Worm (Caenorhabditis elegans) whole organism, late embryonic: Measurements from ENCODE around the gene ser-1.

Experiments used
- C08G9.2 ChIP-seq: sonication (generic microtip); optimal IDR thresholded peaks from 2 replicates; lab custom pipeline; 2016; ENCODE audit warnings: mild to moderate bottlenecking, missing genetic modification characterization, moderate library complexity, missing compliant biosample characterization
- K02D7.2 ChIP-seq: sonication (generic microtip); optimal IDR thresholded peaks from 2 replicates; lab custom pipeline; 2017; ENCODE audit warnings: mild to moderate bottlenecking, missing genetic modification characterization, missing compliant biosample characterization
- T23F11.4 ChIP-seq: fragments of 200-800 bp; sonication (Bioruptor generic); optimal IDR thresholded peaks from 2 replicates; lab custom pipeline; 2018; ENCODE audit warnings: mild to moderate bottlenecking, missing genetic modification characterization, missing compliant biosample characterization
- ahr-1 ChIP-seq: sonication (generic microtip); optimal IDR thresholded peaks from 2 replicates; lab custom pipeline; 2016; ENCODE audit warnings: missing genetic modification characterization, missing compliant biosample characterization
- ama-1 ChIP-seq: fragments of 150-350 bp; optimal IDR thresholded peaks from 2 replicates; lab custom pipeline; 2014
- ceh-14 ChIP-seq: sonication (generic microtip); optimal IDR thresholded peaks from 2 replicates; lab custom pipeline; 2016; ENCODE audit warnings: missing genotype, missing genetic modification characterization, missing compliant biosample characterization
- ceh-30 ChIP-seq: fragments of 150-350 bp; optimal IDR thresholded peaks from 2 replicates; lab custom pipeline; 2014; ENCODE audit warnings: missing biosample characterization, missing genetic modification characterization
- ceh-34 ChIP-seq: sonication (generic microtip); optimal IDR thresholded peaks from 2 replicates; lab custom pipeline; 2016; ENCODE audit warnings: mild to moderate bottlenecking, missing genetic modification characterization, missing compliant biosample characterization
- ceh-45 ChIP-seq: fragments of 200-800 bp; sonication (Bioruptor generic); IDR thresholded peaks from 2 replicates; pipeline ENCODE4 v1.3.6; 2022; ENCODE audit warnings: missing genetic modification reagents, missing genetic modification characterization, missing compliant biosample characterization
- ceh-6 ChIP-seq: fragments of 200-800 bp; sonication (Bioruptor generic); optimal IDR thresholded peaks from 2 replicates; lab custom pipeline; 2018; ENCODE audit warnings: mild to moderate bottlenecking, missing genetic modification characterization, missing compliant biosample characterization
- ceh-9 ChIP-seq: sonication (generic microtip); optimal IDR thresholded peaks from 2 replicates; lab custom pipeline; 2016; ENCODE audit warnings: mild to moderate bottlenecking, missing genetic modification characterization, inconsistent platforms, missing compliant biosample characterization
- dmd-4 ChIP-seq: sonication (generic microtip); optimal IDR thresholded peaks from 2 replicates; lab custom pipeline; 2016; ENCODE audit warnings: borderline replicate concordance, missing genetic modification characterization, missing compliant biosample characterization
- dve-1 ChIP-seq: sonication (generic microtip); optimal IDR thresholded peaks from 2 replicates; lab custom pipeline; 2017; ENCODE audit warnings: antibody characterized with exemption, mild to moderate bottlenecking, missing genetic modification characterization, missing compliant biosample characterization
- elt-2 ChIP-seq: sonication (generic microtip); optimal IDR thresholded peaks from 2 replicates; lab custom pipeline; 2016; ENCODE audit warnings: missing genetic modification reagents, missing genetic modification characterization, missing compliant biosample characterization
- ets-4 ChIP-seq: sonication (generic microtip); optimal IDR thresholded peaks from 2 replicates; lab custom pipeline; 2016; ENCODE audit warnings: missing genetic modification characterization, missing compliant biosample characterization
- eyg-1 ChIP-seq: sonication (generic microtip); optimal IDR thresholded peaks from 2 replicates; lab custom pipeline; 2016; ENCODE audit warnings: missing genotype, missing genetic modification characterization, missing compliant biosample characterization
- fax-1 ChIP-seq: sonication (generic microtip); optimal IDR thresholded peaks from 2 replicates; lab custom pipeline; 2016; ENCODE audit warnings: missing genotype, missing genetic modification characterization, missing compliant biosample characterization
- fkh-10 ChIP-seq: fragments of 150-350 bp; optimal IDR thresholded peaks from 2 replicates; lab custom pipeline; 2014; ENCODE audit warnings: missing biosample characterization, missing genetic modification reagents, missing genetic modification characterization
- fkh-6 ChIP-seq: sonication (generic microtip); optimal IDR thresholded peaks from 2 replicates; lab custom pipeline; 2016; ENCODE audit warnings: missing genetic modification characterization, missing compliant biosample characterization
- gmeb-2 ChIP-seq: sonication (generic microtip); optimal IDR thresholded peaks from 2 replicates; lab custom pipeline; 2016; ENCODE audit warnings: missing genetic modification characterization, inconsistent platforms, missing compliant biosample characterization
- hlh-15 ChIP-seq: sonication (generic microtip); optimal IDR thresholded peaks from 2 replicates; lab custom pipeline; 2016; ENCODE audit warnings: missing genetic modification characterization, missing compliant biosample characterization
- hlh-30 ChIP-seq: sonication (generic microtip); optimal IDR thresholded peaks from 2 replicates; lab custom pipeline; 2017; ENCODE audit warnings: antibody characterized with exemption, missing genetic modification characterization, missing compliant biosample characterization; ENCODE audit not compliant: insufficient read depth
- hlh-6 ChIP-seq: sonication (generic microtip); optimal IDR thresholded peaks from 2 replicates; lab custom pipeline; 2016; ENCODE audit warnings: missing genotype, missing genetic modification characterization, missing compliant biosample characterization
- hlh-8 ChIP-seq: sonication (generic microtip); optimal IDR thresholded peaks from 2 replicates; lab custom pipeline; 2016; ENCODE audit warnings: missing genotype, missing genetic modification characterization, missing compliant biosample characterization
- mec-3 ChIP-seq: sonication (generic microtip); optimal IDR thresholded peaks from 2 replicates; lab custom pipeline; 2016; ENCODE audit warnings: borderline replicate concordance, missing genetic modification characterization, missing compliant biosample characterization
- nfya-1 ChIP-seq: sonication (generic microtip); optimal IDR thresholded peaks from 2 replicates; lab custom pipeline; 2017; ENCODE audit warnings: missing genetic modification characterization, mild to moderate bottlenecking, missing compliant biosample characterization, antibody characterized with exemption, moderate library complexity
- npax-4 ChIP-seq: sonication (generic microtip); optimal IDR thresholded peaks from 2 replicates; lab custom pipeline; 2016; ENCODE audit warnings: missing genetic modification characterization, missing compliant biosample characterization
- odd-2 ChIP-seq: sonication (generic microtip); optimal IDR thresholded peaks from 2 replicates; lab custom pipeline; 2017; ENCODE audit warnings: antibody characterized with exemption, mild to moderate bottlenecking, missing genetic modification characterization, missing compliant biosample characterization
- pag-3 ChIP-seq: sonication (generic microtip); optimal IDR thresholded peaks from 2 replicates; lab custom pipeline; 2016; ENCODE audit warnings: missing compliant biosample characterization, missing genetic modification characterization, borderline replicate concordance
- pat-9 ChIP-seq: fragments of 200-800 bp; sonication (Bioruptor generic); optimal IDR thresholded peaks from 2 replicates; lab custom pipeline; 2018; ENCODE audit warnings: mild to moderate bottlenecking, missing genetic modification characterization, moderate library complexity, missing compliant biosample characterization
- pax-1 ChIP-seq: fragments of 150-350 bp; optimal IDR thresholded peaks from 2 replicates; lab custom pipeline; 2014; ENCODE audit warnings: missing biosample characterization, missing genetic modification characterization
- pha-2 ChIP-seq: sonication (generic microtip); optimal IDR thresholded peaks from 2 replicates; lab custom pipeline; 2017; ENCODE audit warnings: mild to moderate bottlenecking, missing genetic modification characterization, missing compliant biosample characterization
- pha-4 ChIP-seq: fragments of 150-350 bp; optimal IDR thresholded peaks from 2 replicates; lab custom pipeline; 2018; ENCODE audit warnings: missing biosample characterization, missing genetic modification reagents, missing genetic modification characterization
- pqm-1 ChIP-seq: sonication (generic microtip); optimal IDR thresholded peaks from 2 replicates; lab custom pipeline; 2016; ENCODE audit warnings: missing genetic modification characterization, missing compliant biosample characterization
- ref-2 ChIP-seq: sonication (generic microtip); optimal IDR thresholded peaks from 2 replicates; lab custom pipeline; 2016; ENCODE audit warnings: missing genetic modification characterization, missing compliant biosample characterization
- tbx-2 ChIP-seq: sonication (generic microtip); optimal IDR thresholded peaks from 2 replicates; lab custom pipeline; 2016; ENCODE audit warnings: missing genetic modification characterization, missing compliant biosample characterization
- tbx-7 ChIP-seq: sonication (generic microtip); optimal IDR thresholded peaks from 2 replicates; lab custom pipeline; 2016; ENCODE audit warnings: missing genotype, missing genetic modification characterization, missing compliant biosample characterization
- ttx-3 ChIP-seq: sonication (generic microtip); optimal IDR thresholded peaks from 2 replicates; lab custom pipeline; 2016; ENCODE audit warnings: missing genetic modification reagents, missing genetic modification characterization, missing compliant biosample characterization
- unc-3 ChIP-seq, 2 experiments: fragments of 200-800 bp in 1 of 2; sonication (Bioruptor generic) in 1 of 2; sonication (generic microtip) in 1 of 2; conservative IDR thresholded peaks in 1 of 2; optimal IDR thresholded peaks in 1 of 2; 2 replicates each; pipeline versions ENCODE4 v1.3.6 to Lab custom; 2016 to 2022; ENCODE audit warnings: missing compliant biosample characterization in 2 of 2, missing genetic modification characterization in 2 of 2, missing genetic modification reagents in 1 of 2
- unc-42 ChIP-seq: sonication (generic microtip); optimal IDR thresholded peaks from 2 replicates; lab custom pipeline; 2016; ENCODE audit warnings: missing genotype, missing genetic modification characterization, missing compliant biosample characterization
- unc-86 ChIP-seq: sonication (generic microtip); optimal IDR thresholded peaks from 2 replicates; lab custom pipeline; 2016; ENCODE audit warnings: missing genetic modification characterization, missing compliant biosample characterization
- zip-5 ChIP-seq: sonication (generic microtip); optimal IDR thresholded peaks from 2 replicates; lab custom pipeline; 2016; ENCODE audit warnings: missing genetic modification characterization, missing compliant biosample characterization

ser-1 gene

ce11 chrX:16619158-16619557 lies 39.6 kb downstream of the ser-1 start:
- TF ChIP-seq ref-2 (tag; lab: Kevin White, UChicago), result no peak
- no peak for TF ChIP-seq pha-4
- TF ChIP-seq zip-5 (tag; lab: Kevin White, UChicago), result no peak
- TF ChIP-seq pqm-1, result no peak
- TF ChIP-seq ceh-9 (tag; lab: Kevin White, UChicago), result no peak
- no peak for TF ChIP-seq tbx-2 (tag; lab: Kevin White, UChicago)
- no peak for TF ChIP-seq ceh-14
- no peak for TF ChIP-seq pha-2
- no peak for TF ChIP-seq K02D7.2
- TF ChIP-seq tbx-7 (tag; lab: Kevin White, UChicago), result no peak
- TF ChIP-seq npax-4 (tag; lab: Kevin White, UChicago), result no peak
- no peak for TF ChIP-seq fkh-10 (GFP tag; lab: Kevin White, UChicago)
- no peak for TF ChIP-seq pax-1 (tag; lab: Kevin White, UChicago)
- no peak for TF ChIP-seq mec-3 (tag; lab: Kevin White, UChicago)
- no peak for TF ChIP-seq nfya-1 (tag; lab: Kevin White, UChicago)
- TF ChIP-seq hlh-6 (tag; lab: Kevin White, UChicago), result no peak
- TF ChIP-seq ama-1 (lab: Kevin White, UChicago), result no peak

DNA sequence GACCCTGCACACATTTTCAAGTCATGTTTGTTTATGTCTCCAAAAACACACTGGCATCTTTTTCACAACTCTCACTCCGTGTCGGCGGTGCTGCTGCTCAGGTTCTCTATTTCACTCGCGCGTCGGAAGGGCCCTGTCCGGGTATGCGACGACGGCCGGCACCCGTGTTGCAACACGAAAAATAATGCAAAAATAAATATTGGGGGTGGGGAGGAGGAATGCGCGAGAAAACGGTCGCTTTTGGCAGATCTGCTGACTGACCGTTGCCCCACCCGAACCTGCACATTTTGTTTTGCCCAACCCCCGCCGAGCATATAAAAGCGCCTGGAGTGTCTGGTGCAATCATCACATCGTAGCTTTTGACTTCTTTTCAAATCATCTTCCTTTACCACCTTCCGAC lies 41.9 kb downstream of the ser-1 start, which contains the start of gene cpg-19:
Gene cpg-19, plus strand, starts transcription at position 341 of the 400 bp plus-strand sequence.
- TF ChIP-seq ceh-14, result no peak
- no peak for TF ChIP-seq pqm-1
- TF ChIP-seq pag-3 (tag; lab: Kevin White, UChicago), result no peak
- no peak for TF ChIP-seq fkh-10 (GFP tag; lab: Kevin White, UChicago)
- TF ChIP-seq dmd-4 (tag; lab: Kevin White, UChicago), result no peak
- no peak for TF ChIP-seq hlh-30 (tag; lab: Kevin White, UChicago)
- TF ChIP-seq fax-1, result no peak
- no peak for TF ChIP-seq ceh-30 (tag; lab: Kevin White, UChicago)
- no peak for TF ChIP-seq ahr-1
- TF ChIP-seq hlh-15 (tag; lab: Kevin White, UChicago), result no peak
- no peak for TF ChIP-seq T23F11.4 (GFP tag; lab: Kevin White, UChicago)
- no peak for TF ChIP-seq ceh-6 (GFP tag; lab: Kevin White, UChicago)
- TF ChIP-seq pat-9 (tag; lab: Kevin White, UChicago), result no peak
- TF ChIP-seq gmeb-2 (tag; lab: Kevin White, UChicago), result no peak
- no peak for TF ChIP-seq hlh-8 (tag; lab: Kevin White, UChicago)
- no peak for TF ChIP-seq fkh-6

DNA sequence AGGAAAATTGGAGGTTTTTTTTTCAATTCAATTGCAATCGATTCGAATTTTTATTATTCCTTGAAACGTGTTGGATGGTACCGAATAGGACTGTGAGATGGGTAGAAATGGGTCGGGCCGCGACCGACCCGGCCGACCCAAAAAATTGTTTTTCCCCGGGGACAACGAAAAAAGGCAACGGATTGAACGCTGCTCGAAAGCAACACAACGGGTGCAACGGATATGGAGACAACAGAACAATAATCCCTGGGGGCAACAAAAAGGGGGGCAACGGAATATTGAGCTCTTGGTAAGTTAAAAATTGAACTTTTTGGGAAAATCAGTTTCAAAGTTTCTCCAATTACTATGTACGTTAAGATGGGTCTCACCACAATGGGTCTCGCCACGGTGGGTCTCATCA lies 43.7 kb downstream of the ser-1 start:
- TF ChIP-seq ceh-45 (GFP tag; lab: Robert Waterston, UW) (no peak), unc-3 (GFP tag; conservative IDR thresholded peaks at IDR 0.05; lab: Robert Waterston, UW) (no peak), unc-3 (tag; optimal IDR thresholded peaks at IDR 0.05; lab: Kevin White, UChicago) (no peak), ceh-34 (tag; lab: Kevin White, UChicago) (no peak), ttx-3 (tag; lab: Kevin White, UChicago) (no peak), eyg-1 (tag; lab: Kevin White, UChicago) (no peak), odd-2 (tag; lab: Kevin White, UChicago) (no peak), elt-2 (no peak), unc-42 (tag; lab: Kevin White, UChicago) (no peak), unc-86 (no peak), pha-4 (no peak), ceh-6 (GFP tag; lab: Kevin White, UChicago) (no peak), ama-1 (lab: Kevin White, UChicago) (no peak), dve-1 (tag; lab: Kevin White, UChicago) (no peak), zip-5 (tag; lab: Kevin White, UChicago) (no peak), C08G9.2 (tag; lab: Kevin White, UChicago) (no peak), ets-4 (tag; lab: Kevin White, UChicago) (no peak)
